Worm (Caenorhabditis elegans): ENCODE data around the gene B0361.4.

The B0361.4 gene

DNA sequence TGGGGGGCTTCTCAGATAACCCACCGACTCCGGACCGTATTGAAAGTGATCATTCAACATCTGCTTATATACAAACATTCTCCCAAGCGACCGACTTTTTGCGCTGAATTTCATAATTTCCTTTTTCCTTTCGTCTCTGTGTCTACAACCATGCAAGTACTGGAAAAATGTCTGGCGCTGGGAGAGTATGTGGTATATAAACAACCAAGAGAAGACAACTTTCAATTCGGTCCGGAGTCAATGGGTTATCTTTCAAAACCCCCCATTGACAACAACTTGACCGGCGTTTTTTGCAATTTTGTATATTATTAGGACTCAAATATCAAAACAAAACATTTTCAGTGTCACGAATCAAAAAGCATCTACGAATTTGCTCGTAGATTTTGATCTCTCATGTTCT lies 19.7 kb downstream of the B0361.4 start:
- TF ChIP-seq F10B5.3 (tag; optimal IDR thresholded peaks at IDR 0.05) (no peak), hlh-30 (tag; optimal IDR thresholded peaks at IDR 0.05; ENCODE audit: insufficient read depth) (peak; percentile 60), sdz-12 (GFP tag; optimal IDR thresholded peaks at IDR 0.05) (peak; percentile 74), ces-1 (GFP tag; optimal IDR thresholded peaks at IDR 0.05) (no peak), zip-11 (GFP tag; IDR thresholded peaks at IDR 0.05) (no peak), ZK337.2 (GFP tag; IDR thresholded peaks at IDR 0.05) (peak; percentile 33; the same call in 1 of the 2 replicates), duxl-1 (tag; optimal IDR thresholded peaks at IDR 0.05; ENCODE audit: poor library complexity) (peak; percentile 72), hmg-1.1 (GFP tag; IDR thresholded peaks at IDR 0.05) (peak; percentile 75), madf-9 (GFP tag; conservative IDR thresholded peaks at IDR 0.05) (peak; percentile 73), Y48G9A.11 (GFP tag; IDR thresholded peaks at IDR 0.05) (no peak), nhr-28 (tag; optimal IDR thresholded peaks at IDR 0.05) (peak; percentile 37), fos-1 (tag; optimal IDR thresholded peaks at IDR 0.05) (no peak), snpc-4 (tag; optimal IDR thresholded peaks at IDR 0.05) (peak; percentile 96), lin-29 (GFP tag; IDR thresholded peaks at IDR 0.05) (no peak), daf-16 (GFP tag; optimal IDR thresholded peaks at IDR 0.05) (peak; percentile 1 to 86), daf-16 (tag; optimal IDR thresholded peaks at IDR 0.05) (peak; percentile 85), mdl-1 (tag; optimal IDR thresholded peaks at IDR 0.05) (peak in 1 of 2 experiments; percentile 25), lin-13 (GFP tag; optimal IDR thresholded peaks at IDR 0.05) (peak; percentile 56), F44E2.7 (GFP tag; IDR thresholded peaks at IDR 0.05) (no peak), dmd-6 (GFP tag; IDR thresholded peaks at IDR 0.05) (peak; percentile 80), daf-12 (tag; optimal IDR thresholded peaks at IDR 0.05) (no peak), fkh-10 (GFP tag; optimal IDR thresholded peaks at IDR 0.05) (peak; percentile 6), nhr-10 (tag; optimal IDR thresholded peaks at IDR 0.05) (no peak), mep-1 (tag; optimal IDR thresholded peaks at IDR 0.05) (peak; percentile 83), dmd-8 (GFP tag; IDR thresholded peaks at IDR 0.05) (no peak), nhr-11 (tag; optimal IDR thresholded peaks at IDR 0.05) (peak; percentile 72), php-3 (GFP tag; IDR thresholded peaks at IDR 0.05) (peak; percentile 70), nhr-76 (tag; optimal IDR thresholded peaks at IDR 0.05) (no peak), ctbp-1 (GFP tag; IDR thresholded peaks at IDR 0.05) (no peak), spr-1 (tag; optimal IDR thresholded peaks at IDR 0.05) (peak; percentile 20), pqm-1 (tag; optimal IDR thresholded peaks at IDR 0.05) (peak; percentile 26), rbr-2 (tag; optimal IDR thresholded peaks at IDR 0.05) (peak; percentile 66), ceh-44 (GFP tag; IDR thresholded peaks at IDR 0.05) (no peak), saeg-2 (GFP tag; IDR thresholded peaks at IDR 0.05) (no peak), zfp-3 (GFP tag; conservative IDR thresholded peaks at IDR 0.05) (peak; percentile 57; the same call in 1 of the 2 replicates), Y5F2A.4 (GFP tag; optimal IDR thresholded peaks at IDR 0.05) (peak; percentile 63), arid-1 (GFP tag; conservative IDR thresholded peaks at IDR 0.05) (no peak), nhr-41 (GFP tag; IDR thresholded peaks at IDR 0.05) (peak; percentile 56; the same call in 1 of the 2 replicates), mdt-29 (GFP tag; IDR thresholded peaks at IDR 0.05) (no peak), lim-7 (GFP tag; IDR thresholded peaks at IDR 0.05) (peak; percentile 62), spr-3 (GFP tag; optimal IDR thresholded peaks at IDR 0.05) (peak; percentile 28), egl-27 (tag; optimal IDR thresholded peaks at IDR 0.05) (no peak), aha-1 (tag) (peak; percentile 52), unc-39 (tag; optimal IDR thresholded peaks at IDR 0.05) (no peak), lin-38 (GFP tag; IDR thresholded peaks at IDR 0.05) (peak; percentile 84), F37D6.2 (tag; optimal IDR thresholded peaks at IDR 0.05) (peak; percentile 38), attf-4 (tag; optimal IDR thresholded peaks at IDR 0.05) (no peak), Y105C5A.15 (GFP tag; IDR thresholded peaks at IDR 0.05) (no peak), madf-5 (GFP tag; IDR thresholded peaks at IDR 0.05) (no peak), dpl-1 (GFP tag; optimal IDR thresholded peaks at IDR 0.05) (peak; percentile 76), unc-62 (GFP tag; optimal IDR thresholded peaks at IDR 0.05 in 1 of 2) (no peak), unc-62 (tag; optimal IDR thresholded peaks at IDR 0.05) (no peak), nhr-42 (GFP tag; IDR thresholded peaks at IDR 0.05) (peak; percentile 81)
